Worm (Caenorhabditis elegans) whole organism, young adult: ENCODE data around the gene ooc-3.
A peak's percentile ranks its signal among the peaks of the same experiment; 100 is the strongest.

Experiments used
- B0019.2 ChIP-seq: fragments of 200-800 bp; sonication (Bioruptor generic); conservative IDR thresholded peaks from 2 replicates; pipeline ENCODE4 v1.3.6; 2022; ENCODE audit warnings: missing genetic modification reagents, missing genetic modification characterization, missing compliant biosample characterization
- B0261.1 ChIP-seq: sonication (generic microtip); optimal IDR thresholded peaks from 2 replicates; lab custom pipeline; 2016; ENCODE audit warnings: mild to moderate bottlenecking, missing genetic modification characterization, moderate library complexity, missing compliant biosample characterization
- B0336.3 ChIP-seq: fragments of 200-800 bp; sonication (Bioruptor generic); IDR thresholded peaks from 2 replicates; pipeline ENCODE4 v1.3.6; 2022; ENCODE audit warnings: missing genetic modification characterization, missing compliant biosample characterization
- C06A6.2 ChIP-seq: fragments of 200-800 bp; sonication (Bioruptor generic); conservative IDR thresholded peaks from 2 replicates; pipeline ENCODE4 v1.3.6; 2022; ENCODE audit warnings: missing genetic modification characterization, missing compliant biosample characterization
- F10E7.11 ChIP-seq: sonication (generic microtip); optimal IDR thresholded peaks from 2 replicates; lab custom pipeline; 2017; ENCODE audit warnings: mild to moderate bottlenecking, missing genetic modification characterization, moderate library complexity, missing compliant biosample characterization
- F33H1.4 ChIP-seq: fragments of 200-800 bp; sonication (Bioruptor generic); IDR thresholded peaks from 2 replicates; pipeline ENCODE4 v1.3.6; 2022; ENCODE audit warnings: missing genetic modification reagents, missing genetic modification characterization, missing compliant biosample characterization
- F49E8.2 ChIP-seq: sonication (generic microtip); optimal IDR thresholded peaks from 3 replicates; lab custom pipeline; 2017; ENCODE audit warnings: missing genetic modification characterization, mild to moderate bottlenecking, missing compliant biosample characterization, antibody characterized with exemption, moderate library complexity; ENCODE audit not compliant: insufficient read depth
- F52B5.7 ChIP-seq: sonication (generic microtip); optimal IDR thresholded peaks from 2 replicates; lab custom pipeline; 2016; ENCODE audit warnings: mild to moderate bottlenecking, missing genetic modification characterization, missing compliant biosample characterization
- F55B11.4 ChIP-seq: sonication (generic microtip); optimal IDR thresholded peaks from 2 replicates; lab custom pipeline; 2016; ENCODE audit warnings: missing compliant biosample characterization, missing genetic modification characterization, borderline replicate concordance; ENCODE audit not compliant: insufficient read depth
- K11D2.4 ChIP-seq: fragments of 200-800 bp; sonication (Bioruptor generic); IDR thresholded peaks from 2 replicates; pipeline ENCODE4 v1.3.6; 2022; ENCODE audit warnings: missing genetic modification reagents, missing genetic modification characterization, missing compliant biosample characterization
- T26A5.8 ChIP-seq: sonication (generic microtip); optimal IDR thresholded peaks from 2 replicates; lab custom pipeline; 2016; ENCODE audit warnings: missing genetic modification characterization, missing compliant biosample characterization
- Y53F4B.3 ChIP-seq: fragments of 200-800 bp; sonication (Bioruptor generic); IDR thresholded peaks from 2 replicates; pipeline ENCODE4 v1.3.6; 2022; ENCODE audit warnings: missing genetic modification reagents, missing genetic modification characterization, missing compliant biosample characterization
- Y67H2A.10 ChIP-seq: fragments of 200-800 bp; sonication (Bioruptor generic); conservative IDR thresholded peaks from 2 replicates; pipeline ENCODE4 v1.3.6; 2022; ENCODE audit warnings: missing genetic modification reagents, missing genetic modification characterization, missing compliant biosample characterization
- attf-5 ChIP-seq: fragments of 200-800 bp; sonication (Bioruptor generic); optimal IDR thresholded peaks from 2 replicates; lab custom pipeline; 2018; ENCODE audit warnings: mild to moderate bottlenecking, missing genetic modification characterization, missing compliant biosample characterization
- attf-6 ChIP-seq: fragments of 200-800 bp; sonication (Bioruptor generic); IDR thresholded peaks from 2 replicates; pipeline ENCODE4 v1.3.6; 2022; ENCODE audit warnings: missing genetic modification reagents, missing genetic modification characterization, missing compliant biosample characterization
- ccch-3 ChIP-seq: fragments of 200-800 bp; sonication (Bioruptor generic); optimal IDR thresholded peaks from 2 replicates; lab custom pipeline; 2018; ENCODE audit warnings: mild to moderate bottlenecking, missing genetic modification characterization, missing compliant biosample characterization
- cebp-1 ChIP-seq, 2 experiments: fragments of 200-800 bp in 1 of 2; sonication (Bioruptor generic) in 1 of 2; sonication (generic microtip) in 1 of 2; IDR thresholded peaks in 1 of 2; optimal IDR thresholded peaks in 1 of 2; 2 replicates each; pipeline versions ENCODE4 v1.3.6 to Lab custom; 2017 to 2022; ENCODE audit warnings: missing compliant biosample characterization in 2 of 2, missing genetic modification characterization in 2 of 2, mild to moderate bottlenecking in 1 of 2, missing genetic modification reagents in 1 of 2, moderate library complexity in 1 of 2
- ceh-100 ChIP-seq: fragments of 200-800 bp; sonication (Bioruptor generic); IDR thresholded peaks from 2 replicates; pipeline ENCODE4 v1.3.6; 2022; ENCODE audit warnings: missing genetic modification reagents, missing genetic modification characterization, missing compliant biosample characterization
- ceh-91 ChIP-seq: fragments of 200-800 bp; sonication (Bioruptor generic); IDR thresholded peaks from 2 replicates; pipeline ENCODE4 v1.3.6; 2022; ENCODE audit warnings: missing genetic modification reagents, missing genetic modification characterization, missing compliant biosample characterization
- dpff-1 ChIP-seq: sonication (generic microtip); optimal IDR thresholded peaks from 2 replicates; lab custom pipeline; 2017; ENCODE audit warnings: mild to moderate bottlenecking, missing genetic modification characterization, missing compliant biosample characterization
- dpl-1 ChIP-seq: fragments of 150-350 bp; optimal IDR thresholded peaks from 2 replicates; lab custom pipeline; 2014; ENCODE audit warnings: missing biosample characterization, missing genetic modification reagents, missing genetic modification characterization
- egl-18 ChIP-seq: fragments of 200-800 bp; sonication (Bioruptor generic); IDR thresholded peaks from 2 replicates; pipeline ENCODE4 v1.3.6; 2022; ENCODE audit warnings: missing genetic modification reagents, missing genetic modification characterization, missing compliant biosample characterization
- ets-4 ChIP-seq: fragments of 200-800 bp; sonication (Bioruptor generic); optimal IDR thresholded peaks from 2 replicates; lab custom pipeline; 2018; ENCODE audit warnings: mild to moderate bottlenecking, missing genetic modification characterization, missing compliant biosample characterization
- him-1 ChIP-seq: sonication (generic microtip); optimal IDR thresholded peaks from 2 replicates; lab custom pipeline; 2016; ENCODE audit warnings: missing genotype, missing genetic modification reagents, missing genetic modification characterization, missing compliant biosample characterization
- hlh-12 ChIP-seq: sonication (generic microtip); optimal IDR thresholded peaks from 2 replicates; lab custom pipeline; 2016; ENCODE audit warnings: missing genetic modification characterization, missing compliant biosample characterization
- hmg-1.2 ChIP-seq: fragments of 200-800 bp; sonication (Bioruptor generic); IDR thresholded peaks from 2 replicates; pipeline ENCODE4 v1.3.6; 2022; ENCODE audit warnings: missing genetic modification reagents, missing genetic modification characterization, missing compliant biosample characterization
- hrde-1 ChIP-seq: sonication (generic microtip); optimal IDR thresholded peaks from 2 replicates; lab custom pipeline; 2016; ENCODE audit warnings: missing genetic modification characterization, mild to moderate bottlenecking, missing compliant biosample characterization, moderate library complexity, missing genotype, missing genetic modification reagents, borderline replicate concordance
- hsf-1 ChIP-seq: fragments of 200-800 bp; sonication (Bioruptor generic); IDR thresholded peaks from 2 replicates; pipeline ENCODE4 v1.3.6; 2022; ENCODE audit warnings: missing genetic modification reagents, missing genetic modification characterization, missing compliant biosample characterization
- let-607 ChIP-seq, 2 experiments: fragments of 200-800 bp in 1 of 2; sonication (Bioruptor generic) in 1 of 2; sonication (generic microtip) in 1 of 2; optimal IDR thresholded peaks; 2 replicates each; lab custom pipeline; 2016 to 2018; ENCODE audit warnings: mild to moderate bottlenecking in 2 of 2, missing compliant biosample characterization in 2 of 2, missing genetic modification characterization in 2 of 2, moderate library complexity in 2 of 2, missing genotype in 1 of 2
- lin-40 ChIP-seq: sonication (generic microtip); optimal IDR thresholded peaks from 2 replicates; lab custom pipeline; 2016; ENCODE audit warnings: missing genetic modification characterization, mild to moderate bottlenecking, missing compliant biosample characterization, missing genotype, missing genetic modification reagents
- lsl-1 ChIP-seq: fragments of 200-800 bp; sonication (Bioruptor generic); optimal IDR thresholded peaks from 2 replicates; lab custom pipeline; 2018; ENCODE audit warnings: mild to moderate bottlenecking, missing genetic modification characterization, moderate library complexity, missing compliant biosample characterization
- madf-10 ChIP-seq: sonication (generic microtip); optimal IDR thresholded peaks from 2 replicates; lab custom pipeline; 2016; ENCODE audit warnings: mild to moderate bottlenecking, missing genetic modification characterization, missing compliant biosample characterization
- madf-8 ChIP-seq: fragments of 200-800 bp; sonication (Bioruptor generic); conservative IDR thresholded peaks from 2 replicates; pipeline ENCODE4 v1.3.6; 2022; ENCODE audit warnings: missing genetic modification reagents, missing genetic modification characterization, missing compliant biosample characterization
- mel-28 ChIP-seq: sonication (generic microtip); optimal IDR thresholded peaks from 2 replicates; lab custom pipeline; 2016; ENCODE audit warnings: borderline replicate concordance, mild to moderate bottlenecking, missing genetic modification characterization, missing compliant biosample characterization
- mxl-1 ChIP-seq: sonication (generic microtip); optimal IDR thresholded peaks from 2 replicates; lab custom pipeline; 2016; ENCODE audit warnings: missing genetic modification characterization, missing compliant biosample characterization
- nfyb-1 ChIP-seq: fragments of 200-800 bp; sonication (Bioruptor generic); IDR thresholded peaks from 2 replicates; pipeline ENCODE4 v1.3.6; 2022; ENCODE audit warnings: missing genetic modification reagents, missing genetic modification characterization, missing compliant biosample characterization
- nhr-80 ChIP-seq: sonication (generic microtip); optimal IDR thresholded peaks from 2 replicates; lab custom pipeline; 2016; ENCODE audit warnings: missing genetic modification characterization, missing compliant biosample characterization
- pha-4 ChIP-seq: fragments of 150-350 bp; sonication (generic microtip); optimal IDR thresholded peaks from 2 replicates; lab custom pipeline; 2014; ENCODE audit warnings: missing biosample characterization, missing genetic modification reagents, missing genetic modification characterization
- rpc-1 ChIP-seq, 2 experiments: fragments of 150-350 bp in 1 of 2; sonication (generic microtip) in 1 of 2; optimal IDR thresholded peaks; 2 replicates each; lab custom pipeline; 2014 to 2018; ENCODE audit warnings: missing biosample characterization in 1 of 2, missing genetic modification characterization in 1 of 2, missing genetic modification reagents in 1 of 2, missing genotype in 1 of 2
- sdz-38 ChIP-seq: sonication (generic microtip); optimal IDR thresholded peaks from 2 replicates; lab custom pipeline; 2016; ENCODE audit warnings: missing genotype, missing genetic modification characterization, missing compliant biosample characterization
- somi-1 ChIP-seq: fragments of 200-800 bp; sonication (Bioruptor generic); optimal IDR thresholded peaks from 2 replicates; lab custom pipeline; 2018; ENCODE audit warnings: mild to moderate bottlenecking, missing genetic modification characterization, missing compliant biosample characterization
- tbp1 ChIP-seq: fragments of 200-800 bp; sonication (Bioruptor generic); optimal IDR thresholded peaks from 2 replicates; lab custom pipeline; 2018; ENCODE audit warnings: mild to moderate bottlenecking, missing genetic modification characterization, missing compliant biosample characterization
- tlf-1 ChIP-seq: fragments of 200-800 bp; sonication (Bioruptor generic); optimal IDR thresholded peaks from 2 replicates; lab custom pipeline; 2018; ENCODE audit warnings: mild to moderate bottlenecking, missing genetic modification characterization, missing compliant biosample characterization
- unc-62 ChIP-seq: fragments of 150-350 bp; optimal IDR thresholded peaks from 2 replicates; lab custom pipeline; 2014; ENCODE audit warnings: missing biosample characterization, missing genetic modification reagents, missing genetic modification characterization
- xnd-1 ChIP-seq: sonication (generic microtip); optimal IDR thresholded peaks from 2 replicates; lab custom pipeline; 2016; ENCODE audit warnings: missing genotype, missing genetic modification reagents, missing genetic modification characterization, missing compliant biosample characterization
- ztf-22 ChIP-seq: fragments of 200-800 bp; sonication (Bioruptor generic); optimal IDR thresholded peaks from 2 replicates; lab custom pipeline; 2018; ENCODE audit warnings: mild to moderate bottlenecking, missing genetic modification characterization, moderate library complexity, missing compliant biosample characterization

The ooc-3 gene

DNA sequence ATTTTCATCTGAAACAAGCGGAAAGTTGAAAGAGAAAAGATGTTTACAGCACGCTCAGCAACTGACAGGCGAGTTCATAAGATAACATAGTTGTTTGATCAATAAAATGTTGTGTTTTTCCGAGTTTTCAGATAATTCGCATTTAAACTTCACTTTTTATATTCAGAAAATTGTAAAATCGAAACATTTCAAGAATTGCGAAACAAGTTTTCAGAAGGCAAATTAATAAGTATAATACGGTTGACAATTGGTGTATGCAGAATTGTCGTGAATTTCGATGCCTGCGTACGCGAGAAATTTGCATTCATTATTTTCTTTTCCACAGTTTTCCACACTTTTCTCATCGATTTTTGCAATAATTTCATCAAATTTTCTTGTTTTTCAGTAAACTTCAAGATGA, at the start of gene ooc-3, which contains the start of gene B0334.4:
Gene ooc-3, minus strand, starts transcription at position 15 of the 400 bp plus-strand sequence.
Gene B0334.4, plus strand, starts transcription at position 386 of the 400 bp plus-strand sequence.
- TF ChIP-seq cebp-1 (GFP tag; IDR thresholded peaks at IDR 0.05; lab: Robert Waterston, UW) (peak; percentile 53; the same call in 1 of the 2 replicates), cebp-1 (tag; optimal IDR thresholded peaks at IDR 0.05; lab: Kevin White, UChicago) (peak; percentile 91), ztf-22 (GFP tag; lab: Kevin White, UChicago) (no peak)

ce11 chrII:11544714-11545113, 49.6 kb upstream of the ooc-3 start, which contains the start of gene F54D5.9:
Gene F54D5.9 (minus strand): TSS chrII:11544828.
- peak; percentile 87 for TF ChIP-seq lsl-1 (GFP tag; lab: Kevin White, UChicago)
- TF ChIP-seq Y67H2A.10 (GFP tag; lab: Robert Waterston, UW) = no peak
- no peak for TF ChIP-seq hlh-12 (tag; lab: Kevin White, UChicago)
- no peak for TF ChIP-seq tlf-1
- no peak for TF ChIP-seq ceh-100
- no peak for TF ChIP-seq let-607 (tag; optimal IDR thresholded peaks at IDR 0.05; lab: Kevin White, UChicago)
- TF ChIP-seq C06A6.2 (GFP tag; lab: Robert Waterston, UW) = no peak
- TF ChIP-seq pha-4 (tag; lab: Kevin White, UChicago) = no peak
- TF ChIP-seq attf-5 = no peak
- no peak for TF ChIP-seq unc-62 (GFP tag; lab: Kevin White, UChicago)
- TF ChIP-seq F52B5.7 = no peak
- no peak for TF ChIP-seq B0336.3
- TF ChIP-seq dpff-1 (tag; lab: Kevin White, UChicago) = no peak
- no peak for TF ChIP-seq somi-1 (GFP tag; lab: Kevin White, UChicago)
- no peak for TF ChIP-seq mxl-1 (tag; lab: Kevin White, UChicago)
- TF ChIP-seq K11D2.4 (GFP tag; lab: Robert Waterston, UW) = no peak
- TF ChIP-seq F49E8.2 = peak; percentile 5
- TF ChIP-seq B0261.1 = no peak
- no peak for TF ChIP-seq him-1
- no peak for TF ChIP-seq nfyb-1 (GFP tag; lab: Robert Waterston, UW)
- TF ChIP-seq lin-40 (tag; lab: Kevin White, UChicago) = no peak
- peak; percentile 83 for TF ChIP-seq F33H1.4 (GFP tag; lab: Robert Waterston, UW)
- no peak for TF ChIP-seq sdz-38
- TF ChIP-seq mel-28 (tag; lab: Kevin White, UChicago) = no peak
- TF ChIP-seq hsf-1 (GFP tag; lab: Robert Waterston, UW) = peak; percentile 72
- TF ChIP-seq tbp1 (GFP tag; lab: Kevin White, UChicago) = no peak
- TF ChIP-seq dpl-1 (GFP tag; lab: Kevin White, UChicago) = peak; percentile 36
- TF ChIP-seq F10E7.11 = no peak
- peak; percentile 61; the same call in 1 of the 2 replicates for TF ChIP-seq ceh-91 (GFP tag; lab: Robert Waterston, UW)
- TF ChIP-seq B0019.2 (GFP tag; lab: Robert Waterston, UW) = no peak
- no peak for TF ChIP-seq rpc-1 (optimal IDR thresholded peaks at IDR 0.05; lab: Kevin White, UChicago)
- no peak for TF ChIP-seq rpc-1 (tag; optimal IDR thresholded peaks at IDR 0.05; lab: Kevin White, UChicago)
- TF ChIP-seq xnd-1 = peak; percentile 55
- no peak for TF ChIP-seq T26A5.8
- no peak for TF ChIP-seq Y53F4B.3 (GFP tag; lab: Robert Waterston, UW)
- no peak for TF ChIP-seq ccch-3 (GFP tag; lab: Kevin White, UChicago)
- peak; percentile 16; the same call in 1 of the 2 replicates for TF ChIP-seq hmg-1.2
- TF ChIP-seq hrde-1 (tag; lab: Kevin White, UChicago) = no peak
- no peak for TF ChIP-seq egl-18 (GFP tag; lab: Robert Waterston, UW)
- no peak for TF ChIP-seq madf-10 (tag; lab: Kevin White, UChicago)
- TF ChIP-seq madf-8 = peak; percentile 80
- no peak for TF ChIP-seq ets-4 (GFP tag; lab: Kevin White, UChicago)
- no peak for TF ChIP-seq F55B11.4
- TF ChIP-seq attf-6 (GFP tag; lab: Robert Waterston, UW) = no peak
- no peak for TF ChIP-seq nhr-80 (tag; lab: Kevin White, UChicago)
